Worm (Caenorhabditis elegans) whole organism, mixed stage, embryonic: ENCODE measurements around the gene samp-1.

Experiments used
- elt-1 ChIP-seq: sonication (generic microtip); optimal IDR thresholded peaks from 2 replicates; lab custom pipeline; 2017; ENCODE audit warnings: missing genetic modification characterization, mild to moderate bottlenecking, missing compliant biosample characterization, antibody characterized with exemption, moderate library complexity, borderline replicate concordance; ENCODE audit not compliant: insufficient read depth
- sem-2 ChIP-seq: fragments of 200-800 bp; sonication (Bioruptor generic); optimal IDR thresholded peaks from 2 replicates; lab custom pipeline; 2018; ENCODE audit warnings: mild to moderate bottlenecking, missing genetic modification characterization, missing compliant biosample characterization
- zip-8 ChIP-seq: fragments of 150-350 bp; optimal IDR thresholded peaks from 2 replicates; lab custom pipeline; 2014; ENCODE audit warnings: missing biosample characterization, missing genetic modification characterization

Gene samp-1

DNA sequence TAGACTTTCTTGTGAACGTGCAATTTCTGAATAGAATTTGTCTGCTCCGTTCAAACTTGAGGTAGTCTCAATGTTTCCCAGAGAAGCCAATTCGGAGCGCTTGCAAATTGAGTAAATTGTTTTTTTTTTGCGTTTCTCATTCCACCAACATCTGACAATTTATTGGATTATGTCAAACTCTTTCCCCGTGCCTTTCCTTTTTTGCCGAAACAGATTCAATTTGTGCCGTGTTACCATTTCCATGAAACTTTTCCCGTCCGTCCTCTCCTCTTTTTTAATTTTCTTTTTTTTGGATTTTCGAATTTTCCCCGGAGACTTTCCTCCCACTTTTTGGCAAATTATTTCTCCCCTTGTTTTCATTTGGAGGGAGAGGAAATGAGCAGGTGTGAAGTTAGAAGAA is 50.8 kb downstream of the samp-1 start:
- TF ChIP-seq sem-2 (GFP tag; lab: Kevin White, UChicago) (no peak), zip-8 (tag; lab: Kevin White, UChicago) (no peak), elt-1 (tag; lab: Kevin White, UChicago) (no peak)
